Worm (Caenorhabditis elegans) whole organism, L4 larva: ENCODE measurements around the gene aptf-3.

ENCODE experiments used
- F49E8.2 ChIP-seq: sonication (generic microtip); optimal IDR thresholded peaks from 2 replicates; lab custom pipeline; 2016; ENCODE audit warnings: missing compliant biosample characterization, mild to moderate bottlenecking, missing genetic modification characterization, borderline replicate concordance
- ZK546.5 ChIP-seq, 2 experiments: sonication (generic microtip); optimal IDR thresholded peaks; 2 replicates each; lab custom pipeline; 2017; ENCODE audit warnings: missing biosample characterization in 2 of 2, missing genetic modification characterization in 2 of 2
- aha-1 ChIP-seq: fragments of 150-350 bp; peaks from one replicate; lab custom pipeline; 2014; ENCODE audit warnings: missing biosample characterization, missing genetic modification characterization
- ama-1 ChIP-seq: fragments of 150-350 bp; optimal IDR thresholded peaks from 2 replicates; lab custom pipeline; 2014; ENCODE audit warnings: inconsistent platforms, mixed read lengths
- arid-1 ChIP-seq: fragments of 200-800 bp; sonication (Bioruptor generic); conservative IDR thresholded peaks from 2 replicates; pipeline ENCODE4 v1.3.6; 2022; ENCODE audit warnings: missing genetic modification reagents, missing genetic modification characterization, missing compliant biosample characterization
- ceh-28 ChIP-seq: fragments of 150-350 bp; optimal IDR thresholded peaks from 2 replicates; lab custom pipeline; 2014; ENCODE audit warnings: missing biosample characterization, missing genetic modification reagents, missing genetic modification characterization
- daf-12 ChIP-seq: fragments of 150-350 bp; optimal IDR thresholded peaks from 2 replicates; lab custom pipeline; 2014; ENCODE audit warnings: missing biosample characterization, missing genetic modification reagents, missing genetic modification characterization
- daf-16 ChIP-seq, 3 experiments: sonication (generic microtip); optimal IDR thresholded peaks; 2 replicates each; lab custom pipeline; 2016 to 2017; ENCODE audit warnings: missing genetic modification characterization in 3 of 3, missing genetic modification reagents in 3 of 3, mild to moderate bottlenecking in 2 of 3, missing compliant biosample characterization in 2 of 3, missing biosample characterization in 1 of 3, moderate library complexity in 1 of 3
- dmd-6 ChIP-seq: fragments of 200-800 bp; sonication (Bioruptor generic); IDR thresholded peaks from 2 replicates; pipeline ENCODE4 v1.3.6; 2022; ENCODE audit warnings: missing genetic modification reagents, missing genetic modification characterization, missing compliant biosample characterization
- dmd-9 ChIP-seq: fragments of 200-800 bp; sonication (Bioruptor generic); IDR thresholded peaks from 2 replicates; pipeline ENCODE4 v1.3.6; 2022; ENCODE audit warnings: missing genetic modification reagents, missing genetic modification characterization, missing compliant biosample characterization
- dve-1 ChIP-seq: sonication (generic microtip); optimal IDR thresholded peaks from 2 replicates; lab custom pipeline; 2017; ENCODE audit warnings: antibody characterized with exemption, mild to moderate bottlenecking, missing genetic modification characterization, missing compliant biosample characterization; ENCODE audit not compliant: insufficient read depth
- egl-27 ChIP-seq: sonication (generic microtip); optimal IDR thresholded peaks from 3 replicates; lab custom pipeline; 2017; ENCODE audit warnings: missing biosample characterization, missing genetic modification reagents, missing genetic modification characterization
- fos-1 ChIP-seq: fragments of 150-350 bp; optimal IDR thresholded peaks from 2 replicates; lab custom pipeline; 2014; ENCODE audit warnings: missing biosample characterization, missing genetic modification characterization
- hif-1 ChIP-seq, 2 experiments: sonication (generic microtip); optimal IDR thresholded peaks; 2 replicates each; lab custom pipeline; 2016 to 2017; ENCODE audit warnings: missing compliant biosample characterization in 2 of 2, missing genetic modification characterization in 2 of 2, missing genetic modification reagents in 2 of 2, missing genotype in 2 of 2, mild to moderate bottlenecking in 1 of 2
- hlh-11 ChIP-seq: fragments of 200-800 bp; sonication (Bioruptor generic); optimal IDR thresholded peaks from 2 replicates; lab custom pipeline; 2018; ENCODE audit warnings: mild to moderate bottlenecking, missing genetic modification characterization, missing compliant biosample characterization
- hlh-30 ChIP-seq: sonication (generic microtip); optimal IDR thresholded peaks from 2 replicates; lab custom pipeline; 2017; ENCODE audit warnings: antibody characterized with exemption, mild to moderate bottlenecking, missing genetic modification characterization, missing compliant biosample characterization; ENCODE audit not compliant: insufficient read depth
- hmg-1.1 ChIP-seq: fragments of 200-800 bp; sonication (Bioruptor generic); IDR thresholded peaks from 2 replicates; pipeline ENCODE4 v1.3.6; 2022; ENCODE audit warnings: missing genetic modification reagents, missing genetic modification characterization, missing compliant biosample characterization
- lin-1 ChIP-seq: fragments of 200-800 bp; sonication (Bioruptor generic); IDR thresholded peaks from 2 replicates; pipeline ENCODE4 v1.3.6; 2022; ENCODE audit warnings: missing genetic modification reagents, missing genetic modification characterization, missing compliant biosample characterization
- lin-13 ChIP-seq: fragments of 150-350 bp; optimal IDR thresholded peaks from 2 replicates; lab custom pipeline; 2014; ENCODE audit warnings: missing biosample characterization, missing genetic modification reagents, missing genetic modification characterization
- mdl-1 ChIP-seq, 2 experiments: fragments of 150-350 bp in 1 of 2; sonication (generic microtip) in 1 of 2; optimal IDR thresholded peaks; 2 replicates each; lab custom pipeline; 2014 to 2017; ENCODE audit warnings: missing biosample characterization in 2 of 2, missing genetic modification characterization in 2 of 2
- mep-1 ChIP-seq: fragments of 150-350 bp; sonication (generic microtip); optimal IDR thresholded peaks from 3 replicates; lab custom pipeline; 2014; ENCODE audit warnings: missing biosample characterization, missing genetic modification characterization
- nhr-102 ChIP-seq: sonication (generic microtip); optimal IDR thresholded peaks from 2 replicates; lab custom pipeline; 2016; ENCODE audit warnings: mild to moderate bottlenecking, missing genetic modification characterization, moderate library complexity, missing compliant biosample characterization
- nhr-11 ChIP-seq: fragments of 150-350 bp; optimal IDR thresholded peaks from 2 replicates; lab custom pipeline; 2014; ENCODE audit warnings: missing biosample characterization, missing genetic modification characterization
- nhr-25 ChIP-seq: sonication (generic microtip); optimal IDR thresholded peaks from 2 replicates; lab custom pipeline; 2017; ENCODE audit warnings: missing genetic modification characterization, mild to moderate bottlenecking, missing compliant biosample characterization, antibody characterized with exemption, moderate library complexity, borderline replicate concordance; ENCODE audit not compliant: insufficient read depth
- nhr-42 ChIP-seq: fragments of 200-800 bp; sonication (Bioruptor generic); IDR thresholded peaks from 2 replicates; pipeline ENCODE4 v1.3.6; 2022; ENCODE audit warnings: missing genetic modification characterization, missing compliant biosample characterization
- nhr-6 ChIP-seq: fragments of 150-350 bp; optimal IDR thresholded peaks from 2 replicates; lab custom pipeline; 2014; ENCODE audit warnings: missing biosample characterization, missing genetic modification characterization
- nhr-77 ChIP-seq: fragments of 150-350 bp; optimal IDR thresholded peaks from 2 replicates; lab custom pipeline; 2014; ENCODE audit warnings: missing biosample characterization, missing genetic modification characterization
- pha-4 ChIP-seq, 2 experiments: fragments of 150-350 bp in 1 of 2; fragments of 200-800 bp in 1 of 2; sonication (Bioruptor generic) in 1 of 2; IDR thresholded peaks in 1 of 2; optimal IDR thresholded peaks in 1 of 2; 2 replicates each; pipeline versions ENCODE4 v1.3.6 to Lab custom; 2014 to 2022; ENCODE audit warnings: missing genetic modification characterization in 2 of 2, missing genetic modification reagents in 2 of 2, missing biosample characterization in 1 of 2, missing compliant biosample characterization in 1 of 2
- rbr-2 ChIP-seq: sonication (generic microtip); optimal IDR thresholded peaks from 2 replicates; lab custom pipeline; 2016; ENCODE audit warnings: missing genotype, missing genetic modification characterization, missing compliant biosample characterization
- saeg-2 ChIP-seq: fragments of 200-800 bp; sonication (Bioruptor generic); IDR thresholded peaks from 2 replicates; pipeline ENCODE4 v1.3.6; 2022; ENCODE audit warnings: missing genetic modification reagents, missing genetic modification characterization, missing compliant biosample characterization
- sdz-12 ChIP-seq: fragments of 200-800 bp; sonication (Bioruptor generic); optimal IDR thresholded peaks from 2 replicates; lab custom pipeline; 2018; ENCODE audit warnings: mild to moderate bottlenecking, missing genetic modification characterization, missing compliant biosample characterization
- unc-130 ChIP-seq: sonication (generic microtip); optimal IDR thresholded peaks from 2 replicates; lab custom pipeline; 2016; ENCODE audit warnings: missing genetic modification reagents, missing genetic modification characterization, missing compliant biosample characterization
- unc-62 ChIP-seq, 3 experiments: fragments of 150-350 bp in 1 of 3; sonication (generic microtip); optimal IDR thresholded peaks in 2 of 3; peaks in 1 of 3; 1 replicate in 1 of 3; 2 replicates in 2 of 3; lab custom pipeline; 2014 to 2017; ENCODE audit warnings: missing biosample characterization in 3 of 3, missing genetic modification characterization in 3 of 3, missing genetic modification reagents in 3 of 3, missing genotype in 1 of 3
- zfp-2 ChIP-seq: sonication (generic microtip); optimal IDR thresholded peaks from 2 replicates; lab custom pipeline; 2016; ENCODE audit warnings: mild to moderate bottlenecking, missing genetic modification characterization, missing compliant biosample characterization
- zfp-3 ChIP-seq: fragments of 200-800 bp; sonication (Bioruptor generic); conservative IDR thresholded peaks from 2 replicates; pipeline ENCODE4 v1.3.6; 2022; ENCODE audit warnings: missing genetic modification reagents, missing genetic modification characterization, missing compliant biosample characterization
- ztf-11 ChIP-seq: fragments of 150-350 bp; optimal IDR thresholded peaks from 2 replicates; lab custom pipeline; 2014; ENCODE audit warnings: missing biosample characterization, missing genetic modification characterization

The aptf-3 gene

ce11 chrII:8569038-8569977 is 24.7 kb upstream of the aptf-3 start, which contains the start of the genes col-38 and rpl-5 (continued):
- TF ChIP-seq fos-1 (tag; lab: Kevin White, UChicago) (no peak), lin-13 (GFP tag; lab: Kevin White, UChicago) (peak; percentile 72), aha-1 (peak; percentile 97), sdz-12 (GFP tag; lab: Kevin White, UChicago) (no peak), dmd-9 (GFP tag; lab: Robert Waterston, UW) (no peak), nhr-102 (tag; lab: Kevin White, UChicago) (peak; percentile 66), mdl-1 (tag; optimal IDR thresholded peaks at IDR 0.05; lab: Kevin White, UChicago) (peak in 1 of 2 experiments; percentile 19), dmd-6 (GFP tag; lab: Robert Waterston, UW) (peak; percentile 60), unc-62 (GFP tag; optimal IDR thresholded peaks at IDR 0.05 in 1 of 2; lab: Kevin White, UChicago) (peak in 1 of 2 experiments; percentile 96), unc-62 (tag; optimal IDR thresholded peaks at IDR 0.05; lab: Kevin White, UChicago) (no peak), nhr-42 (peak; percentile 23; the same call in 1 of the 2 replicates), daf-12 (tag; lab: Kevin White, UChicago) (no peak), hlh-11 (peak; percentile 82), hmg-1.1 (GFP tag; lab: Robert Waterston, UW) (peak; percentile 79), arid-1 (peak; percentile 60; the same call in 1 of the 2 replicates), dve-1 (tag; lab: Kevin White, UChicago) (peak; percentile 90), nhr-11 (tag; lab: Kevin White, UChicago) (peak; percentile 87), egl-27 (tag; lab: Kevin White, UChicago) (no peak), rbr-2 (tag; lab: Kevin White, UChicago) (peak; percentile 87), lin-1 (GFP tag; lab: Robert Waterston, UW) (no peak), ama-1 (lab: Kevin White, UChicago) (peak; percentile 65), unc-130 (peak; percentile 17), nhr-25 (tag; lab: Kevin White, UChicago) (peak; percentile 34), zfp-2 (tag; lab: Kevin White, UChicago) (peak; percentile 87), nhr-77 (tag; lab: Kevin White, UChicago) (peak; percentile 93), hlh-30 (tag; lab: Kevin White, UChicago) (peak; percentile 89), ZK546.5 (tag; optimal IDR thresholded peaks at IDR 0.05; lab: Kevin White, UChicago) (peak; percentile 26 to 93), hif-1 (tag; optimal IDR thresholded peaks at IDR 0.05; lab: Kevin White, UChicago) (peak in 1 of 2 experiments; percentile 78), zfp-3 (GFP tag; lab: Robert Waterston, UW) (0 out of 2 replicates have a peak, but pooled peaks have one; percentile 65), mep-1 (tag; lab: Kevin White, UChicago) (peak; percentile 92), saeg-2 (GFP tag; lab: Robert Waterston, UW) (no peak), nhr-6 (peak; percentile 88), ceh-28 (tag; lab: Kevin White, UChicago) (no peak), pha-4 (GFP tag; IDR thresholded peaks at IDR 0.05; lab: Robert Waterston, UW) (no peak), pha-4 (tag; optimal IDR thresholded peaks at IDR 0.05; lab: Kevin White, UChicago) (peak; percentile 84), F49E8.2 (tag; lab: Kevin White, UChicago) (no peak), daf-16 (GFP tag; optimal IDR thresholded peaks at IDR 0.05; lab: Kevin White, UChicago) (no peak), daf-16 (tag; optimal IDR thresholded peaks at IDR 0.05; lab: Kevin White, UChicago) (peak; percentile 79), ztf-11 (tag; lab: Kevin White, UChicago) (no peak)
